Fruit fly (Drosophila melanogaster): ENCODE measurements around the gene CG42268.

DNA sequence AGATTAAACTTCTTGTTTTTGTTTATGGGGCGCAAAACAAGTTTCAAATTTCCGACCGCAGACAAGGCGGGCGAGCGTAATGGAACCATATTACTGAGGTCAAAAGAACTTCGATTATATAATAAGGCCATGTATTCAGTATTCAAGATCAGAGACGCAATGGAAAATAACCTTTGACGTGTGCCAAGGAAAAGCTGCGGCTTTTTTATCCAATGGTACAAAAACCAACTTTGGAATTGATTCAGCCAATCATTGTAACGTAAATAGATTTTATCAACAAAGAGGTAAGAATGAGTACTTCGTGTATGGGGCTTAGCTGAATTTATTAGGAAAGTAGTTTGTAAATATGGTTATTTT lies 62.7 kb downstream of the CG42268 start:
- TF ChIP-seq CG8478 (optimal IDR thresholded peaks at IDR 0.05) = no peak
- TF ChIP-seq Dll (optimal IDR thresholded peaks at IDR 0.05) = no peak
- no peak for TF ChIP-seq psq (optimal IDR thresholded peaks at IDR 0.05)
